Fruit fly (Drosophila melanogaster) whole organism, embryonic: Measurements from ENCODE around the gene CG33298.

Source experiments
- Abd-B ChIP-seq: fragments of 200-800 bp; sonication (Bioruptor generic); optimal IDR thresholded peaks from 2 replicates; lab custom pipeline; 2018; ENCODE audit warnings: missing biosample characterization, mild to moderate bottlenecking, missing genetic modification characterization, moderate library complexity
- CG10959 ChIP-seq: fragments of 200-800 bp; sonication (Bioruptor generic); IDR thresholded peaks from 2 replicates; pipeline ENCODE4 v1.3.6; 2022; ENCODE audit warnings: missing biosample characterization, missing genetic modification characterization
- CG12071 ChIP-seq: fragments of 200-800 bp; sonication (Bioruptor generic); optimal IDR thresholded peaks from 3 replicates; lab custom pipeline; 2018; ENCODE audit warnings: missing biosample characterization, mild to moderate bottlenecking, missing genetic modification characterization
- CG12219 ChIP-seq: fragments of 200-800 bp; sonication (Bioruptor generic); optimal IDR thresholded peaks from 3 replicates; lab custom pipeline; 2018; ENCODE audit warnings: missing biosample characterization, mild to moderate bottlenecking, missing genetic modification characterization
- CG12299 ChIP-seq: fragments of 200-800 bp; sonication (Bioruptor generic); optimal IDR thresholded peaks from 2 replicates; lab custom pipeline; 2018; ENCODE audit warnings: missing biosample characterization, mild to moderate bottlenecking, missing genetic modification characterization
- CG13624 ChIP-seq: fragments of 200-800 bp; sonication (Bioruptor generic); optimal IDR thresholded peaks from 2 replicates; lab custom pipeline; 2016; ENCODE audit warnings: missing biosample characterization, missing genetic modification characterization
- CG13894 ChIP-seq: fragments of 200-800 bp; sonication (Bioruptor generic); optimal IDR thresholded peaks from 3 replicates; lab custom pipeline; 2018; ENCODE audit warnings: missing biosample characterization, mild to moderate bottlenecking, missing genetic modification characterization, moderate library complexity
- CG15011 ChIP-seq: fragments of 200-800 bp; sonication (Bioruptor generic); optimal IDR thresholded peaks from 3 replicates; lab custom pipeline; 2018; ENCODE audit warnings: missing biosample characterization, mild to moderate bottlenecking, missing genetic modification characterization
- CG15269 ChIP-seq: fragments of 200-800 bp; sonication (Bioruptor generic); optimal IDR thresholded peaks from 2 replicates; lab custom pipeline; 2018; ENCODE audit warnings: missing biosample characterization, mild to moderate bottlenecking, missing genetic modification characterization, moderate library complexity
- CG16863 ChIP-seq: fragments of 200-800 bp; sonication (Bioruptor generic); optimal IDR thresholded peaks from 3 replicates; lab custom pipeline; 2016; ENCODE audit warnings: missing biosample characterization, missing genetic modification characterization
- CG18599 ChIP-seq: fragments of 200-800 bp; sonication (Bioruptor generic); optimal IDR thresholded peaks from 3 replicates; lab custom pipeline; 2017; ENCODE audit warnings: missing biosample characterization, missing genetic modification characterization, mild to moderate bottlenecking, moderate library complexity, missing genetic modification reagents
- CG18619 ChIP-seq: fragments of 200-800 bp; sonication (Bioruptor generic); optimal IDR thresholded peaks from 3 replicates; lab custom pipeline; 2017; ENCODE audit warnings: missing biosample characterization, mild to moderate bottlenecking, missing genetic modification characterization
- CG2120 ChIP-seq: fragments of 200-800 bp; sonication (Bioruptor generic); optimal IDR thresholded peaks from 3 replicates; lab custom pipeline; 2016; ENCODE audit warnings: missing biosample characterization, missing genetic modification characterization
- CG32767 ChIP-seq: fragments of 200-800 bp; sonication (Bioruptor generic); IDR thresholded peaks from 2 replicates; pipeline ENCODE4 v1.3.6; 2022; ENCODE audit warnings: missing biosample characterization, missing genetic modification characterization
- CG33213 ChIP-seq: fragments of 200-800 bp; sonication (Bioruptor generic); optimal IDR thresholded peaks from 3 replicates; lab custom pipeline; 2016; ENCODE audit warnings: missing biosample characterization, missing genetic modification characterization
- CG3726 ChIP-seq: fragments of 200-800 bp; sonication (Bioruptor generic); IDR thresholded peaks from 3 replicates; pipeline ENCODE4, ENCODE4 v1.3.6; 2022; ENCODE audit warnings: missing biosample characterization, missing genetic modification characterization
- CG3995 ChIP-seq: fragments of 200-800 bp; sonication (Bioruptor generic); optimal IDR thresholded peaks from 3 replicates; lab custom pipeline; 2016; ENCODE audit warnings: missing biosample characterization, missing genetic modification characterization
- CG5180 ChIP-seq: fragments of 200-800 bp; sonication (Bioruptor generic); optimal IDR thresholded peaks from 3 replicates; lab custom pipeline; 2017; ENCODE audit warnings: missing biosample characterization, missing genetic modification characterization, mild to moderate bottlenecking, moderate library complexity, missing genetic modification reagents
- CG7271 ChIP-seq: fragments of 200-800 bp; sonication (Bioruptor generic); optimal IDR thresholded peaks from 2 replicates; lab custom pipeline; 2018; ENCODE audit warnings: missing biosample characterization, mild to moderate bottlenecking, missing genetic modification characterization, moderate library complexity
- CG9609 ChIP-seq: fragments of 200-800 bp; sonication (Bioruptor generic); optimal IDR thresholded peaks from 3 replicates; lab custom pipeline; 2016; ENCODE audit warnings: missing biosample characterization, missing genetic modification characterization
- CG9727 ChIP-seq: fragments of 200-800 bp; sonication (Bioruptor generic); optimal IDR thresholded peaks from 3 replicates; lab custom pipeline; 2017; ENCODE audit warnings: missing biosample characterization, mild to moderate bottlenecking, missing genetic modification characterization
- D19A ChIP-seq: fragments of 200-800 bp; optimal IDR thresholded peaks from 3 replicates; lab custom pipeline; 2019; ENCODE audit warnings: missing biosample characterization, mild to moderate bottlenecking, missing genetic modification characterization, moderate library complexity
- Doc2 ChIP-seq: fragments of 200-800 bp; sonication (Bioruptor generic); IDR thresholded peaks from 2 replicates; pipeline ENCODE4 v1.3.6; 2022; ENCODE audit warnings: missing biosample characterization, missing genetic modification characterization
- Gug ChIP-seq: fragments of 200-800 bp; sonication (Bioruptor generic); IDR thresholded peaks from 4 replicates; pipeline ENCODE4 v1.3.6; 2022; ENCODE audit warnings: missing biosample characterization, missing genetic modification characterization
- Lhr ChIP-seq: fragments of 200-800 bp; sonication (Bioruptor generic); optimal IDR thresholded peaks from 3 replicates; lab custom pipeline; 2017; ENCODE audit warnings: mild to moderate bottlenecking, missing biosample characterization, missing genetic modification reagents, missing genetic modification characterization
- Lpt ChIP-seq: fragments of >200 bp; optimal IDR thresholded peaks from 2 replicates; lab custom pipeline; 2018; ENCODE audit warnings: missing biosample characterization, missing genetic modification characterization
- Mad ChIP-seq: fragments of 200-800 bp; sonication (Bioruptor generic); optimal IDR thresholded peaks from 2 replicates; lab custom pipeline; 2016; ENCODE audit warnings: missing biosample characterization, missing genetic modification characterization
- Mes4 ChIP-seq: fragments of 200-800 bp; sonication (Bioruptor generic); optimal IDR thresholded peaks from 2 replicates; lab custom pipeline; 2016; ENCODE audit warnings: missing biosample characterization, missing genetic modification characterization
- NFAT ChIP-seq: fragments of 200-800 bp; sonication (Bioruptor generic); IDR thresholded peaks from 2 replicates; pipeline ENCODE4 v1.3.6; 2022; ENCODE audit warnings: missing biosample characterization, missing genetic modification characterization
- NfI ChIP-seq: fragments of 200-800 bp; sonication (Bioruptor generic); optimal IDR thresholded peaks from 3 replicates; lab custom pipeline; 2018; ENCODE audit warnings: missing biosample characterization, mild to moderate bottlenecking, missing genetic modification characterization, moderate library complexity
- Sin3A ChIP-seq: fragments of >200 bp; optimal IDR thresholded peaks from 2 replicates; lab custom pipeline; 2018
- Sox102F ChIP-seq: fragments of 200-800 bp; sonication (Bioruptor generic); optimal IDR thresholded peaks from 2 replicates; lab custom pipeline; 2018; ENCODE audit warnings: missing biosample characterization, mild to moderate bottlenecking, missing genetic modification characterization, moderate library complexity
- Sry-β ChIP-seq: fragments of 200-800 bp; sonication (Bioruptor generic); optimal IDR thresholded peaks from 2 replicates; lab custom pipeline; 2018; ENCODE audit warnings: missing biosample characterization, mild to moderate bottlenecking, missing genetic modification characterization, moderate library complexity
- Sry-δ ChIP-seq: fragments of 200-800 bp; sonication (Bioruptor generic); optimal IDR thresholded peaks from 2 replicates; lab custom pipeline; 2016; ENCODE audit warnings: missing biosample characterization, missing genetic modification characterization
- Ssrp ChIP-seq: fragments of 200-800 bp; sonication (Bioruptor generic); optimal IDR thresholded peaks from 2 replicates; lab custom pipeline; 2018; ENCODE audit warnings: missing biosample characterization, mild to moderate bottlenecking, missing genetic modification characterization, moderate library complexity
- bsh ChIP-seq, 2 experiments: fragments of 200-800 bp; sonication (Bioruptor generic); optimal IDR thresholded peaks; 2 replicates each; lab custom pipeline; 2017 to 2018; ENCODE audit warnings: mild to moderate bottlenecking in 2 of 2, missing biosample characterization in 2 of 2, missing genetic modification characterization in 2 of 2, moderate library complexity in 1 of 2
- corto ChIP-seq: fragments of 200-800 bp; sonication (Bioruptor generic); optimal IDR thresholded peaks from 2 replicates; lab custom pipeline; 2016; ENCODE audit warnings: missing biosample characterization, mild to moderate bottlenecking, missing genetic modification characterization, moderate library complexity
- dati ChIP-seq: fragments of 200-800 bp; sonication (Bioruptor generic); IDR thresholded peaks from 2 replicates; pipeline ENCODE4 v1.3.6; 2022; ENCODE audit warnings: missing biosample characterization, missing genetic modification characterization
- eve ChIP-seq, 2 experiments: fragments of >200 bp; optimal IDR thresholded peaks; 2 replicates each; lab custom pipeline; 2017; ENCODE audit warnings: missing biosample characterization in 2 of 2, missing genetic modification characterization in 2 of 2
- ftz-f1 ChIP-seq: fragments of 200-800 bp; sonication (Bioruptor generic); optimal IDR thresholded peaks from 2 replicates; lab custom pipeline; 2016; ENCODE audit warnings: missing biosample characterization, missing genetic modification characterization
- gfzf ChIP-seq: fragments of 200-800 bp; sonication (Bioruptor generic); optimal IDR thresholded peaks from 2 replicates; lab custom pipeline; 2016; ENCODE audit warnings: missing biosample characterization, mild to moderate bottlenecking, missing genetic modification characterization, moderate library complexity
- gsb-n ChIP-seq: fragments of 200-800 bp; sonication (Bioruptor generic); optimal IDR thresholded peaks from 3 replicates; lab custom pipeline; 2018; ENCODE audit warnings: missing biosample characterization, mild to moderate bottlenecking, missing genetic modification characterization
- inv ChIP-seq: fragments of 200-800 bp; sonication (Bioruptor generic); IDR thresholded peaks from 2 replicates; pipeline ENCODE4 v1.3.6; 2022; ENCODE audit warnings: missing biosample characterization, missing genetic modification characterization; ENCODE audit not compliant: partially characterized antibody
- klu ChIP-seq: fragments of 200-800 bp; sonication (Bioruptor generic); IDR thresholded peaks from 2 replicates; pipeline ENCODE4 v1.3.6; 2022; ENCODE audit warnings: missing biosample characterization, missing genetic modification characterization
- lmd ChIP-seq: fragments of 200-800 bp; sonication (Bioruptor generic); IDR thresholded peaks from 2 replicates; pipeline ENCODE4 v1.3.6; 2022; ENCODE audit warnings: missing biosample characterization, missing genetic modification characterization
- mam ChIP-seq: fragments of 200-800 bp; sonication (Bioruptor generic); optimal IDR thresholded peaks from 3 replicates; lab custom pipeline; 2016; ENCODE audit warnings: missing biosample characterization, missing genetic modification characterization
- mld ChIP-seq: fragments of 200-800 bp; sonication (Bioruptor generic); IDR thresholded peaks from 3 replicates; pipeline ENCODE4 v1.3.6; 2022; ENCODE audit warnings: missing biosample characterization, missing genetic modification characterization; ENCODE audit not compliant: partially characterized antibody
- psq ChIP-seq: fragments of 200-800 bp; sonication (Bioruptor generic); optimal IDR thresholded peaks from 2 replicates; lab custom pipeline; 2017; ENCODE audit warnings: missing biosample characterization, missing genetic modification characterization
- pzg ChIP-seq: fragments of 200-800 bp; sonication (Bioruptor generic); optimal IDR thresholded peaks from 3 replicates; lab custom pipeline; 2018; ENCODE audit warnings: missing biosample characterization, mild to moderate bottlenecking, missing genetic modification characterization, moderate library complexity
- ranshi ChIP-seq: fragments of 200-800 bp; sonication (Bioruptor generic); IDR thresholded peaks from 2 replicates; pipeline ENCODE4 v1.3.6; 2022; ENCODE audit warnings: missing biosample characterization, missing genetic modification characterization
- repo ChIP-seq: fragments of 200-800 bp; sonication (Bioruptor generic); optimal IDR thresholded peaks from 2 replicates; lab custom pipeline; 2016; ENCODE audit warnings: missing biosample characterization, missing genetic modification characterization
- sima ChIP-seq: fragments of 200-800 bp; sonication (Bioruptor generic); optimal IDR thresholded peaks from 2 replicates; lab custom pipeline; 2016; ENCODE audit warnings: missing biosample characterization, missing genetic modification characterization
- slou ChIP-seq: fragments of 200-800 bp; sonication (Bioruptor generic); optimal IDR thresholded peaks from 3 replicates; lab custom pipeline; 2016; ENCODE audit warnings: missing biosample characterization, missing genetic modification characterization

The CG33298 gene

DNA sequence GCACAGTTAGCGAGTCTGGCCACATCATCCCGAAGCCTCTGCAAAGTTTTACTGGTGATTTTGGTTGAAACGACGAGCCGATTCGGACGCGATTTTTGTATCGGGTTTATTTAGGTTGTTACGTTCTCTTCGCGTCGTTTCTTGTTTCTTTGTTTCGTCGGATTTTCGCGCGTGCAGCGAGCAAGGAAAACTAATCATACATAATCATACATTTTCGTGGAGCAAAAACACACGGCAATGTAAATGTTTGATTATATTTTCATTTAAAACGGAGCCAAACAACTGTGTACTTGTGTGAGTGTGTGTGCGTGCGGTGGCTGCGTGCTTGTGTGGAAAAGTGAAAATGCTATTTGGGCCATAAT, at the start of gene CG33298 (continued):
- TF ChIP-seq CG13894 (tag; lab: Kevin White, UChicago) (peak; percentile 43), CG15011 (no peak), Sry-β (GFP tag; lab: Kevin White, UChicago) (no peak), dati (GFP tag; lab: Robert Waterston, UW) (no peak), slou (GFP tag; lab: Kevin White, UChicago) (no peak), CG12299 (tag; lab: Kevin White, UChicago) (peak; percentile 36), CG33213 (GFP tag; lab: Kevin White, UChicago) (no peak), sima (GFP tag; lab: Kevin White, UChicago) (no peak), mam (GFP tag; lab: Kevin White, UChicago) (no peak), ftz-f1 (no peak), CG12071 (no peak), CG18619 (no peak), CG18599 (GFP tag; lab: Kevin White, UChicago) (no peak), NfI (no peak), mld (GFP tag; lab: Robert Waterston, UW) (no peak), NFAT (no peak), lmd (GFP tag; lab: Robert Waterston, UW) (no peak), Abd-B (GFP tag; lab: Kevin White, UChicago) (no peak), ranshi (no peak; the same call in 1 of the 2 replicates), Sox102F (GFP tag; lab: Kevin White, UChicago) (no peak), CG3995 (no peak), inv (GFP tag; lab: Robert Waterston, UW) (no peak), Mad (GFP tag; lab: Kevin White, UChicago) (no peak), klu (GFP tag; lab: Robert Waterston, UW) (no peak), eve (GFP tag; optimal IDR thresholded peaks at IDR 0.05; lab: Kevin White, UChicago) (no peak), gsb-n (tag; lab: Kevin White, UChicago) (no peak), gfzf (GFP tag; lab: Kevin White, UChicago) (peak; percentile 57), CG15269 (tag; lab: Kevin White, UChicago) (no peak), D19A (tag; lab: Kevin White, UChicago) (no peak), Doc2 (GFP tag; lab: Robert Waterston, UW) (no peak), CG2120 (no peak), CG9609 (GFP tag; lab: Kevin White, UChicago) (no peak), Ssrp (tag; lab: Kevin White, UChicago) (no peak), CG12219 (GFP tag; lab: Kevin White, UChicago) (no peak), CG9727 (GFP tag; lab: Kevin White, UChicago) (no peak), CG10959 (GFP tag; lab: Robert Waterston, UW) (no peak), CG16863 (GFP tag; lab: Kevin White, UChicago) (no peak), Sry-δ (no peak), CG32767 (GFP tag; lab: Robert Waterston, UW) (no peak), CG13624 (GFP tag; lab: Kevin White, UChicago) (no peak), psq (GFP tag; lab: Kevin White, UChicago) (no peak), repo (GFP tag; lab: Kevin White, UChicago) (no peak), CG7271 (tag; lab: Kevin White, UChicago) (no peak), Gug (no peak), bsh (GFP tag; optimal IDR thresholded peaks at IDR 0.05; lab: Kevin White, UChicago) (no peak), Lpt (GFP tag; lab: Kevin White, UChicago) (no peak), corto (GFP tag; lab: Kevin White, UChicago) (no peak), Lhr (no peak), pzg (GFP tag; lab: Kevin White, UChicago) (peak; percentile 52), CG5180 (GFP tag; lab: Kevin White, UChicago) (no peak), Sin3A (lab: Kevin White, UChicago) (no peak), Mes4 (no peak), CG3726 (no peak)
